Fruit fly (Drosophila melanogaster) whole organism, prepupa: Measurements from ENCODE around the gene Past1.

Experiments used
- CG10631 ChIP-seq: fragments of 200-800 bp; sonication (Bioruptor generic); optimal IDR thresholded peaks from 2 replicates; lab custom pipeline; 2016; ENCODE audit warnings: missing biosample characterization, missing genetic modification characterization
- CG11294 ChIP-seq: fragments of 200-800 bp; sonication (Bioruptor generic); IDR thresholded peaks from 2 replicates; pipeline ENCODE4 v1.3.6; 2022; ENCODE audit warnings: missing biosample characterization, missing genetic modification characterization
- CG1621 ChIP-seq: fragments of 200-800 bp; sonication (Bioruptor generic); optimal IDR thresholded peaks from 3 replicates; lab custom pipeline; 2018; ENCODE audit warnings: missing biosample characterization, mild to moderate bottlenecking, missing genetic modification characterization
- CG6163 ChIP-seq: fragments of 200-800 bp; sonication (Bioruptor generic); IDR thresholded peaks from 3 replicates; pipeline ENCODE4 v1.3.6; 2022; ENCODE audit warnings: missing biosample characterization, missing genetic modification characterization
- CG6276 ChIP-seq: fragments of 200-800 bp; sonication (Bioruptor generic); optimal IDR thresholded peaks from 2 replicates; lab custom pipeline; 2017; ENCODE audit warnings: missing biosample characterization, mild to moderate bottlenecking, missing genetic modification characterization
- CG6808 ChIP-seq: fragments of 200-800 bp; sonication (Bioruptor generic); optimal IDR thresholded peaks from 3 replicates; lab custom pipeline; 2017; ENCODE audit warnings: missing biosample characterization, missing genetic modification characterization, mild to moderate bottlenecking, moderate library complexity, missing genetic modification reagents
- CG6854 ChIP-seq: fragments of 200-800 bp; sonication (Bioruptor generic); optimal IDR thresholded peaks from 2 replicates; lab custom pipeline; 2017; ENCODE audit warnings: missing biosample characterization, mild to moderate bottlenecking, missing genetic modification characterization
- CG7368 ChIP-seq: fragments of 200-800 bp; sonication (Bioruptor generic); optimal IDR thresholded peaks from 3 replicates; lab custom pipeline; 2016; ENCODE audit warnings: missing biosample characterization, missing genetic modification characterization
- CG8119 ChIP-seq: fragments of 200-800 bp; sonication (Bioruptor generic); IDR thresholded peaks from 3 replicates; pipeline ENCODE4 v1.3.6; 2022; ENCODE audit warnings: missing biosample characterization, missing genetic modification characterization
- CG8319 ChIP-seq: fragments of 200-800 bp; sonication (Bioruptor generic); optimal IDR thresholded peaks from 3 replicates; lab custom pipeline; 2016; ENCODE audit warnings: missing biosample characterization, missing genetic modification characterization
- Eip75B ChIP-seq: fragments of 200-800 bp; sonication (Bioruptor generic); optimal IDR thresholded peaks from 3 replicates; lab custom pipeline; 2016; ENCODE audit warnings: missing biosample characterization, missing genetic modification characterization
- Eip78C ChIP-seq: fragments of 200-800 bp; sonication (Bioruptor generic); peaks from one replicate; lab custom pipeline; 2016; ENCODE audit warnings: missing biosample characterization, missing genetic modification characterization
- Eip93F ChIP-seq: fragments of 200-800 bp; sonication (Bioruptor generic); optimal IDR thresholded peaks from 2 replicates; lab custom pipeline; 2016; ENCODE audit warnings: missing biosample characterization, mild to moderate bottlenecking, missing genetic modification characterization
- Ets21C ChIP-seq: fragments of 200-800 bp; sonication (Bioruptor generic); optimal IDR thresholded peaks from 3 replicates; lab custom pipeline; 2016; ENCODE audit warnings: missing biosample characterization, missing genetic modification characterization
- Lpt ChIP-seq: fragments of 200-800 bp; sonication (Bioruptor generic); optimal IDR thresholded peaks from 3 replicates; lab custom pipeline; 2016; ENCODE audit warnings: missing biosample characterization, missing genetic modification characterization
- OdsH ChIP-seq: fragments of 200-800 bp; sonication (Bioruptor generic); optimal IDR thresholded peaks from 3 replicates; lab custom pipeline; 2016; ENCODE audit warnings: missing biosample characterization, missing genetic modification characterization
- Smox ChIP-seq: fragments of 200-800 bp; sonication (Bioruptor generic); optimal IDR thresholded peaks from 3 replicates; lab custom pipeline; 2016; ENCODE audit warnings: missing biosample characterization, missing genetic modification characterization
- Sox15 ChIP-seq: fragments of 200-800 bp; sonication (Bioruptor generic); optimal IDR thresholded peaks from 3 replicates; lab custom pipeline; 2016; ENCODE audit warnings: missing biosample characterization, missing genetic modification characterization
- eg ChIP-seq: fragments of 200-800 bp; sonication (Bioruptor generic); IDR thresholded peaks from 3 replicates; pipeline ENCODE4 v1.3.6; 2022; ENCODE audit warnings: missing biosample characterization, missing genetic modification characterization
- fkh ChIP-seq: fragments of 200-800 bp; sonication (Bioruptor generic); optimal IDR thresholded peaks from 3 replicates; lab custom pipeline; 2017; ENCODE audit warnings: missing biosample characterization, mild to moderate bottlenecking, missing genetic modification characterization, moderate library complexity
- net ChIP-seq: fragments of 200-800 bp; sonication (Bioruptor generic); optimal IDR thresholded peaks from 3 replicates; lab custom pipeline; 2016; ENCODE audit warnings: missing biosample characterization, missing genetic modification characterization
- salr ChIP-seq, 2 experiments: fragments of 200-800 bp; sonication (Bioruptor generic); optimal IDR thresholded peaks; 3 replicates each; lab custom pipeline; 2016 to 2018; ENCODE audit warnings: missing biosample characterization in 2 of 2, missing genetic modification characterization in 2 of 2, mild to moderate bottlenecking in 1 of 2
- ss ChIP-seq, 2 experiments: fragments of 200-800 bp; sonication (Bioruptor generic); optimal IDR thresholded peaks; 2 replicates in 1 of 2; 3 replicates in 1 of 2; lab custom pipeline; 2017 to 2018; ENCODE audit warnings: mild to moderate bottlenecking in 2 of 2, missing biosample characterization in 2 of 2, missing genetic modification characterization in 2 of 2, moderate library complexity in 1 of 2
- svp ChIP-seq: fragments of 200-800 bp; sonication (Bioruptor generic); peaks from one replicate; lab custom pipeline; 2016; ENCODE audit warnings: missing biosample characterization, missing genetic modification characterization
- topi ChIP-seq: fragments of 200-800 bp; sonication (Bioruptor generic); optimal IDR thresholded peaks from 3 replicates; lab custom pipeline; 2016; ENCODE audit warnings: missing biosample characterization, missing genetic modification characterization
- vri ChIP-seq: fragments of 200-800 bp; sonication (Bioruptor generic); optimal IDR thresholded peaks from 3 replicates; lab custom pipeline; 2016; ENCODE audit warnings: missing biosample characterization, mild to moderate bottlenecking, missing genetic modification characterization

The Past1 gene

dm6 chr3R:12698363-12698762 is 1.2 kb downstream of the Past1 start:
- TF ChIP-seq CG6854 (GFP tag; lab: Kevin White, UChicago) (no peak), Ets21C (GFP tag; lab: Kevin White, UChicago) (no peak), CG11294 (no peak), Smox (GFP tag; lab: Kevin White, UChicago) (no peak), net (GFP tag; lab: Kevin White, UChicago) (no peak), Eip93F (GFP tag; lab: Kevin White, UChicago) (no peak), ss (GFP tag; optimal IDR thresholded peaks at IDR 0.05; lab: Kevin White, UChicago) (no peak), Eip75B (GFP tag; lab: Kevin White, UChicago) (no peak), svp (GFP tag; lab: Kevin White, UChicago) (no peak), CG7368 (GFP tag; lab: Kevin White, UChicago) (no peak)
- TF ChIP-seq, all 60 proteins: peak for 0

dm6 chr3R:12699620-12700378 is 2.7 kb downstream of the Past1 start:
- no peak for TF ChIP-seq CG10631
- TF ChIP-seq svp (GFP tag; lab: Kevin White, UChicago): peak; percentile 51
- peak; percentile 26 for TF ChIP-seq Eip78C
- peak; percentile 88 for TF ChIP-seq vri (GFP tag; lab: Kevin White, UChicago)
- TF ChIP-seq CG1621: no peak
- no peak for TF ChIP-seq CG6854 (GFP tag; lab: Kevin White, UChicago)
- TF ChIP-seq CG6163 (GFP tag; lab: Robert Waterston, UW): no peak
- TF ChIP-seq topi: no peak
- peak; percentile 29 for TF ChIP-seq Eip93F (GFP tag; lab: Kevin White, UChicago)
- no peak for TF ChIP-seq Sox15
- TF ChIP-seq fkh (GFP tag; lab: Kevin White, UChicago): peak; percentile 75
- TF ChIP-seq, all 60 proteins: peak for 5

dm6 chr3R:12700454-12700853 is 3.3 kb downstream of the Past1 start:
- no peak for TF ChIP-seq CG8319 (GFP tag; lab: Kevin White, UChicago)
- no peak for TF ChIP-seq OdsH (GFP tag; lab: Kevin White, UChicago)
- no peak for TF ChIP-seq vri (GFP tag; lab: Kevin White, UChicago)
- TF ChIP-seq svp (GFP tag; lab: Kevin White, UChicago): peak; percentile 15

- no peak for TF ChIP-seq CG6276 (GFP tag; lab: Kevin White, UChicago)
- peak; percentile 58 for TF ChIP-seq fkh (GFP tag; lab: Kevin White, UChicago)
- TF ChIP-seq salr (GFP tag; optimal IDR thresholded peaks at IDR 0.05; lab: Kevin White, UChicago): no peak
Observed at dm6 chr3R:12701257-12701656, 4.1 kb downstream of the Past1 start.

- TF ChIP-seq vri (GFP tag; lab: Kevin White, UChicago) (peak; percentile 63), Lpt (no peak)
Observed at dm6 chr3R:12701994-12702494, 4.9 kb downstream of the Past1 start.

dm6 chr3R:12704861-12705260 is 7.7 kb downstream of the Past1 start, which contains the start of gene CG12279:
Gene CG12279 (plus strand): TSS chr3R:12705094.
- TF ChIP-seq eg (GFP tag; lab: Robert Waterston, UW): no peak
- no peak for TF ChIP-seq CG7368 (GFP tag; lab: Kevin White, UChicago)
- no peak for TF ChIP-seq CG8119 (GFP tag; lab: Robert Waterston, UW)
- no peak for TF ChIP-seq CG6808 (GFP tag; lab: Kevin White, UChicago)
